Fruit fly (Drosophila melanogaster) whole organism, prepupa: Measurements from ENCODE around the gene CG46309.

ENCODE experiments used
- Blimp-1 ChIP-seq: fragments of 200-800 bp; sonication (Bioruptor generic); optimal IDR thresholded peaks from 3 replicates; lab custom pipeline; 2017; ENCODE audit warnings: missing biosample characterization, missing genetic modification characterization, mild to moderate bottlenecking, moderate library complexity, missing genetic modification reagents
- CG11294 ChIP-seq: fragments of 200-800 bp; sonication (Bioruptor generic); IDR thresholded peaks from 2 replicates; pipeline ENCODE4 v1.3.6; 2022; ENCODE audit warnings: missing biosample characterization, missing genetic modification characterization
- CG11902 ChIP-seq: fragments of 200-800 bp; sonication (Bioruptor generic); optimal IDR thresholded peaks from 3 replicates; lab custom pipeline; 2016; ENCODE audit warnings: missing biosample characterization, missing genetic modification characterization
- CG15336 ChIP-seq: fragments of 200-800 bp; sonication (Bioruptor generic); IDR thresholded peaks from 2 replicates; pipeline ENCODE4 v1.3.6; 2022; ENCODE audit warnings: missing biosample characterization, missing genetic modification characterization
- CG16779 ChIP-seq: fragments of 200-800 bp; sonication (Bioruptor generic); optimal IDR thresholded peaks from 3 replicates; lab custom pipeline; 2017; ENCODE audit warnings: missing biosample characterization, mild to moderate bottlenecking, missing genetic modification characterization
- CG31627 ChIP-seq: fragments of 200-800 bp; sonication (Bioruptor generic); optimal IDR thresholded peaks from 3 replicates; lab custom pipeline; 2016; ENCODE audit warnings: missing biosample characterization, missing genetic modification characterization
- CG32006 ChIP-seq: fragments of 200-800 bp; sonication (Bioruptor generic); optimal IDR thresholded peaks from 3 replicates; lab custom pipeline; 2017; ENCODE audit warnings: missing biosample characterization, mild to moderate bottlenecking, missing genetic modification characterization
- CG34406 ChIP-seq: fragments of 200-800 bp; sonication (Bioruptor generic); optimal IDR thresholded peaks from 3 replicates; lab custom pipeline; 2016; ENCODE audit warnings: missing biosample characterization, missing genetic modification characterization
- CG3919 ChIP-seq: fragments of 200-800 bp; sonication (Bioruptor generic); optimal IDR thresholded peaks from 3 replicates; lab custom pipeline; 2016; ENCODE audit warnings: missing biosample characterization, missing genetic modification characterization
- CG6163 ChIP-seq: fragments of 200-800 bp; sonication (Bioruptor generic); IDR thresholded peaks from 3 replicates; pipeline ENCODE4 v1.3.6; 2022; ENCODE audit warnings: missing biosample characterization, missing genetic modification characterization
- CG6276 ChIP-seq: fragments of 200-800 bp; sonication (Bioruptor generic); optimal IDR thresholded peaks from 2 replicates; lab custom pipeline; 2017; ENCODE audit warnings: missing biosample characterization, mild to moderate bottlenecking, missing genetic modification characterization
- CG6792 ChIP-seq: fragments of 200-800 bp; sonication (Bioruptor generic); optimal IDR thresholded peaks from 3 replicates; lab custom pipeline; 2016; ENCODE audit warnings: missing biosample characterization, missing genetic modification characterization
- CG6808 ChIP-seq: fragments of 200-800 bp; sonication (Bioruptor generic); optimal IDR thresholded peaks from 3 replicates; lab custom pipeline; 2017; ENCODE audit warnings: missing biosample characterization, missing genetic modification characterization, mild to moderate bottlenecking, moderate library complexity, missing genetic modification reagents
- CG6854 ChIP-seq: fragments of 200-800 bp; sonication (Bioruptor generic); optimal IDR thresholded peaks from 2 replicates; lab custom pipeline; 2017; ENCODE audit warnings: missing biosample characterization, mild to moderate bottlenecking, missing genetic modification characterization
- CG7368 ChIP-seq: fragments of 200-800 bp; sonication (Bioruptor generic); optimal IDR thresholded peaks from 3 replicates; lab custom pipeline; 2016; ENCODE audit warnings: missing biosample characterization, missing genetic modification characterization
- CG8119 ChIP-seq: fragments of 200-800 bp; sonication (Bioruptor generic); IDR thresholded peaks from 3 replicates; pipeline ENCODE4 v1.3.6; 2022; ENCODE audit warnings: missing biosample characterization, missing genetic modification characterization
- CG8632 ChIP-seq: fragments of 200-800 bp; sonication (Bioruptor generic); optimal IDR thresholded peaks from 3 replicates; lab custom pipeline; 2016; ENCODE audit warnings: missing biosample characterization, missing genetic modification characterization
- Eip75B ChIP-seq: fragments of 200-800 bp; sonication (Bioruptor generic); optimal IDR thresholded peaks from 3 replicates; lab custom pipeline; 2016; ENCODE audit warnings: missing biosample characterization, missing genetic modification characterization
- Eip78C ChIP-seq: fragments of 200-800 bp; sonication (Bioruptor generic); peaks from one replicate; lab custom pipeline; 2016; ENCODE audit warnings: missing biosample characterization, missing genetic modification characterization
- Ets21C ChIP-seq: fragments of 200-800 bp; sonication (Bioruptor generic); optimal IDR thresholded peaks from 3 replicates; lab custom pipeline; 2016; ENCODE audit warnings: missing biosample characterization, missing genetic modification characterization
- Ets96B ChIP-seq: fragments of 200-800 bp; optimal IDR thresholded peaks from 2 replicates; lab custom pipeline; 2019; ENCODE audit warnings: missing biosample characterization, mild to moderate bottlenecking, missing genetic modification characterization, moderate library complexity
- Hr4 ChIP-seq: fragments of 200-800 bp; sonication (Bioruptor generic); optimal IDR thresholded peaks from 3 replicates; lab custom pipeline; 2016; ENCODE audit warnings: missing biosample characterization, missing genetic modification characterization
- Lpt ChIP-seq: fragments of 200-800 bp; sonication (Bioruptor generic); optimal IDR thresholded peaks from 3 replicates; lab custom pipeline; 2016; ENCODE audit warnings: missing biosample characterization, missing genetic modification characterization
- Met ChIP-seq: fragments of 200-800 bp; sonication (Bioruptor generic); optimal IDR thresholded peaks from 3 replicates; lab custom pipeline; 2016; ENCODE audit warnings: missing biosample characterization, missing genetic modification characterization
- OdsH ChIP-seq: fragments of 200-800 bp; sonication (Bioruptor generic); optimal IDR thresholded peaks from 3 replicates; lab custom pipeline; 2016; ENCODE audit warnings: missing biosample characterization, missing genetic modification characterization
- Sox14 ChIP-seq: fragments of 200-800 bp; sonication (Bioruptor generic); optimal IDR thresholded peaks from 3 replicates; lab custom pipeline; 2016; ENCODE audit warnings: missing biosample characterization, missing genetic modification characterization
- dac ChIP-seq: fragments of 200-800 bp; sonication (Bioruptor generic); optimal IDR thresholded peaks from 2 replicates; lab custom pipeline; 2017; ENCODE audit warnings: missing biosample characterization, mild to moderate bottlenecking, missing genetic modification characterization
- eg ChIP-seq: fragments of 200-800 bp; sonication (Bioruptor generic); IDR thresholded peaks from 3 replicates; pipeline ENCODE4 v1.3.6; 2022; ENCODE audit warnings: missing biosample characterization, missing genetic modification characterization
- esn ChIP-seq: fragments of 200-800 bp; sonication (Bioruptor generic); optimal IDR thresholded peaks from 2 replicates; lab custom pipeline; 2016; ENCODE audit warnings: missing biosample characterization, mild to moderate bottlenecking, missing genetic modification characterization, moderate library complexity
- fd59A ChIP-seq: fragments of 200-800 bp; sonication (Bioruptor generic); optimal IDR thresholded peaks from 2 replicates; lab custom pipeline; 2017; ENCODE audit warnings: missing biosample characterization, mild to moderate bottlenecking, missing genetic modification characterization, missing genetic modification reagents
- fkh ChIP-seq: fragments of 200-800 bp; sonication (Bioruptor generic); optimal IDR thresholded peaks from 3 replicates; lab custom pipeline; 2017; ENCODE audit warnings: missing biosample characterization, mild to moderate bottlenecking, missing genetic modification characterization, moderate library complexity
- lz ChIP-seq: fragments of 200-800 bp; sonication (Bioruptor generic); optimal IDR thresholded peaks from 3 replicates; lab custom pipeline; 2016; ENCODE audit warnings: missing biosample characterization, missing genetic modification characterization
- net ChIP-seq: fragments of 200-800 bp; sonication (Bioruptor generic); optimal IDR thresholded peaks from 3 replicates; lab custom pipeline; 2016; ENCODE audit warnings: missing biosample characterization, missing genetic modification characterization
- pdm3 ChIP-seq: fragments of 200-800 bp; sonication (Bioruptor generic); optimal IDR thresholded peaks from 3 replicates; lab custom pipeline; 2016; ENCODE audit warnings: missing biosample characterization, missing genetic modification characterization
- svp ChIP-seq: fragments of 200-800 bp; sonication (Bioruptor generic); peaks from one replicate; lab custom pipeline; 2016; ENCODE audit warnings: missing biosample characterization, missing genetic modification characterization
- topi ChIP-seq: fragments of 200-800 bp; sonication (Bioruptor generic); optimal IDR thresholded peaks from 3 replicates; lab custom pipeline; 2016; ENCODE audit warnings: missing biosample characterization, missing genetic modification characterization

Gene CG46309

dm6 chr2L:16293703-16294233 is 42.2 kb upstream of the CG46309 start, which contains the start of gene Cyp303a1:
Gene Cyp303a1 (plus strand): TSS chr2L:16294183.
- TF ChIP-seq Hr4 (GFP tag; lab: Kevin White, UChicago) (no peak), Ets96B (tag; lab: Kevin White, UChicago) (no peak), Eip75B (GFP tag; lab: Kevin White, UChicago) (no peak), CG11902 (GFP tag; lab: Kevin White, UChicago) (no peak), Met (GFP tag; lab: Kevin White, UChicago) (no peak), CG11294 (no peak), CG6163 (no peak), CG31627 (GFP tag; lab: Kevin White, UChicago) (no peak), CG32006 (GFP tag; lab: Kevin White, UChicago) (no peak), CG6854 (no peak), Eip78C (GFP tag; lab: Kevin White, UChicago) (no peak), lz (GFP tag; lab: Kevin White, UChicago) (no peak), CG16779 (tag; lab: Kevin White, UChicago) (no peak), fd59A (GFP tag; lab: Kevin White, UChicago) (no peak), CG8632 (no peak), Ets21C (GFP tag; lab: Kevin White, UChicago) (no peak), fkh (GFP tag; lab: Kevin White, UChicago) (no peak), CG3919 (GFP tag; lab: Kevin White, UChicago) (no peak), topi (no peak), Lpt (no peak)
- TF ChIP-seq, all 60 proteins: peak for 0

dm6 chr2L:16292975-16293501 is 41.5 kb upstream of the CG46309 start, which contains the start of gene CG13258:
Gene CG13258 (minus strand): TSS chr2L:16293025.
- TF ChIP-seq fkh (GFP tag; lab: Kevin White, UChicago) (no peak), eg (GFP tag; lab: Robert Waterston, UW) (0 out of 3 replicates have a peak, but pooled peaks have one; percentile 24), Lpt (peak; percentile 31), net (GFP tag; lab: Kevin White, UChicago) (no peak), CG32006 (GFP tag; lab: Kevin White, UChicago) (no peak), CG6276 (GFP tag; lab: Kevin White, UChicago) (peak; percentile 27), CG8119 (GFP tag; lab: Robert Waterston, UW) (peak; percentile 35; the same call in 1 of the 3 replicates), CG15336 (GFP tag; lab: Robert Waterston, UW) (peak; percentile 47; the same call in 1 of the 2 replicates), OdsH (no peak), Blimp-1 (peak; percentile 90), dac (GFP tag; lab: Kevin White, UChicago) (no peak), Sox14 (GFP tag; lab: Kevin White, UChicago) (no peak)

- TF ChIP-seq Sox14 (GFP tag; lab: Kevin White, UChicago) = no peak
- TF ChIP-seq CG6792 (GFP tag; lab: Kevin White, UChicago) = no peak
- no peak for TF ChIP-seq CG8632
- TF ChIP-seq Ets96B (tag; lab: Kevin White, UChicago) = no peak
- TF ChIP-seq CG6854 = no peak
- no peak for TF ChIP-seq Met (GFP tag; lab: Kevin White, UChicago)
- TF ChIP-seq CG6808 (GFP tag; lab: Kevin White, UChicago) = no peak
- no peak for TF ChIP-seq pdm3 (GFP tag; lab: Kevin White, UChicago)
- no peak for TF ChIP-seq svp (GFP tag; lab: Kevin White, UChicago)
- no peak for TF ChIP-seq CG7368 (GFP tag; lab: Kevin White, UChicago)
- no peak for TF ChIP-seq Lpt
Measured at dm6 chr2L:16290984-16291383, 39.4 kb upstream of the CG46309 start, which contains the start of gene CG17329. Gene CG17329 (plus strand): TSS chr2L:16291284.

dm6 chr2L:16288393-16288731 is 36.8 kb upstream of the CG46309 start:
- no peak for TF ChIP-seq eg (GFP tag; lab: Robert Waterston, UW)
- no peak for TF ChIP-seq Sox14 (GFP tag; lab: Kevin White, UChicago)
- TF ChIP-seq CG34406 (GFP tag; lab: Kevin White, UChicago) = no peak
- TF ChIP-seq CG6163 = no peak
- TF ChIP-seq CG6808 (GFP tag; lab: Kevin White, UChicago) = no peak
- no peak for TF ChIP-seq CG32006 (GFP tag; lab: Kevin White, UChicago)
- TF ChIP-seq CG3919 (GFP tag; lab: Kevin White, UChicago) = no peak
- no peak for TF ChIP-seq esn
- TF ChIP-seq Blimp-1 = no peak
- no peak for TF ChIP-seq Met (GFP tag; lab: Kevin White, UChicago)
- TF ChIP-seq CG16779 (tag; lab: Kevin White, UChicago) = no peak
- TF ChIP-seq Lpt = no peak
- no peak for TF ChIP-seq dac (GFP tag; lab: Kevin White, UChicago)
- no peak for TF ChIP-seq CG11294
- no peak for TF ChIP-seq Eip78C (GFP tag; lab: Kevin White, UChicago)
- no peak for TF ChIP-seq pdm3 (GFP tag; lab: Kevin White, UChicago)
